Worm (Caenorhabditis elegans): Measurements from ENCODE around the gene F19B10.13.

- TF ChIP-seq npax-4 (tag; optimal IDR thresholded peaks at IDR 0.05) (no peak), ceh-22 (tag; optimal IDR thresholded peaks at IDR 0.05) (no peak)
These were observed 1.7 kb downstream of the F19B10.13 start, which contains the start of gene F19B10.6 for ce11 chrII:3663796-3664195.

Data from whole organism, late embryonic.